Worm (Caenorhabditis elegans) whole organism, L1 larva: ENCODE data around the gene D2096.13.

Source experiments
- C34B4.2 ChIP-seq: sonication (generic microtip); optimal IDR thresholded peaks from 2 replicates; lab custom pipeline; 2017; ENCODE audit warnings: mild to moderate bottlenecking, missing genetic modification characterization, missing compliant biosample characterization
- blmp-1 ChIP-seq: fragments of 150-350 bp; optimal IDR thresholded peaks from 2 replicates; lab custom pipeline; 2014; ENCODE audit warnings: missing biosample characterization, missing genetic modification characterization
- dpl-1 ChIP-seq, 3 experiments: fragments of 150-350 bp in 2 of 3; sonication (generic microtip) in 1 of 3; optimal IDR thresholded peaks; 2 replicates each; lab custom pipeline; 2014 to 2017; ENCODE audit warnings: missing biosample characterization in 3 of 3, missing genetic modification characterization in 3 of 3, missing genetic modification reagents in 3 of 3
- irx-1 ChIP-seq: sonication (generic microtip); optimal IDR thresholded peaks from 2 replicates; lab custom pipeline; 2016; ENCODE audit warnings: missing genetic modification characterization, missing compliant biosample characterization
- mef-2 ChIP-seq: fragments of 150-350 bp; optimal IDR thresholded peaks from 2 replicates; lab custom pipeline; 2014; ENCODE audit warnings: missing biosample characterization, missing genetic modification characterization
- mep-1 ChIP-seq: fragments of 150-350 bp; optimal IDR thresholded peaks from 2 replicates; lab custom pipeline; 2014; ENCODE audit warnings: missing biosample characterization, missing genetic modification characterization
- nhr-11 ChIP-seq: fragments of 150-350 bp; optimal IDR thresholded peaks from 2 replicates; lab custom pipeline; 2014; ENCODE audit warnings: missing biosample characterization, missing genetic modification characterization
- nhr-76 ChIP-seq: sonication (generic microtip); optimal IDR thresholded peaks from 2 replicates; lab custom pipeline; 2017; ENCODE audit warnings: missing biosample characterization, missing genetic modification characterization
- nhr-84 ChIP-seq: sonication (generic microtip); optimal IDR thresholded peaks from 2 replicates; lab custom pipeline; 2017; ENCODE audit warnings: missing biosample characterization, missing genetic modification characterization
- snpc-4 ChIP-seq: fragments of 150-350 bp; optimal IDR thresholded peaks from 2 replicates; lab custom pipeline; 2014; ENCODE audit warnings: missing biosample characterization, missing genetic modification characterization
- unc-130 ChIP-seq: fragments of 150-350 bp; optimal IDR thresholded peaks from 2 replicates; lab custom pipeline; 2017; ENCODE audit warnings: missing biosample characterization, missing genetic modification characterization, inconsistent platforms
- zip-4 ChIP-seq: fragments of 200-800 bp; sonication (Bioruptor generic); optimal IDR thresholded peaks from 2 replicates; lab custom pipeline; 2018; ENCODE audit warnings: mild to moderate bottlenecking, missing genetic modification characterization, moderate library complexity, missing compliant biosample characterization
- ztf-11 ChIP-seq, 2 experiments: sonication (generic microtip); optimal IDR thresholded peaks; 2 replicates each; lab custom pipeline; 2016 to 2017; ENCODE audit warnings: missing genetic modification characterization in 2 of 2, missing biosample characterization in 1 of 2, missing compliant biosample characterization in 1 of 2

DNA sequence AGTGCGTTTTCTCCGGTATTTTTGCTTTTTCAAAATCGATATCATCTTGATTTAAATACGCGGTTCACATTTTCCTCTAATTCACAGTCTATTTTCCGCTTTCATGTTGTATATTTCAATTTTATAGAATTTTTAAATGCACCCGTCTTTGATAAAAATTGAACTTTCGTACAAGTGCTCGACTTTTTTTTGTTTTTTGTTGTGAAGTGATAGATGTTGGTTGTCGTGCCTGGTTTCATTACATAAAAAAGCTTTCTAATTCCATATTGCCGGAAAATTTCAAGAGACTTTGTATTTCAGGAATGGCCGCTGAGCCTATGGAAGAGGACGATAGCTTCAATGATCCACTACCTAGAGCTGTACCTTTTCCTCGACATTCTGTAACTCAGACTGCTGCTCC lies 4.8 kb upstream of the D2096.13 start, which contains the start of gene D2096.12:
- no peak for TF ChIP-seq ztf-11 (tag; optimal IDR thresholded peaks at IDR 0.05; lab: Kevin White, UChicago)
- TF ChIP-seq snpc-4 (tag; lab: Kevin White, UChicago): no peak
- no peak for TF ChIP-seq nhr-11 (tag; lab: Kevin White, UChicago)
- no peak for TF ChIP-seq irx-1 (tag; lab: Kevin White, UChicago)
- no peak for TF ChIP-seq nhr-84
- no peak for TF ChIP-seq blmp-1 (tag; lab: Kevin White, UChicago)
- no peak for TF ChIP-seq dpl-1 (GFP tag; optimal IDR thresholded peaks at IDR 0.05; lab: Kevin White, UChicago)
- no peak for TF ChIP-seq zip-4
- no peak for TF ChIP-seq nhr-76 (tag; lab: Kevin White, UChicago)
- TF ChIP-seq mep-1 (tag; lab: Kevin White, UChicago): no peak
- no peak for TF ChIP-seq mef-2 (tag; lab: Kevin White, UChicago)
- TF ChIP-seq C34B4.2 (tag; lab: Kevin White, UChicago): no peak
- TF ChIP-seq unc-130 (tag; lab: Kevin White, UChicago): no peak
